Worm (Caenorhabditis elegans) whole organism, L4 larva: Measurements from ENCODE around the gene lrpc-1.

Source experiments
- F37D6.2 ChIP-seq: sonication (generic microtip); optimal IDR thresholded peaks from 2 replicates; lab custom pipeline; 2016; ENCODE audit warnings: mild to moderate bottlenecking, missing genetic modification characterization, missing compliant biosample characterization
- R02D3.7 ChIP-seq: fragments of 150-350 bp; sonication (generic microtip); optimal IDR thresholded peaks from 3 replicates; lab custom pipeline; 2014; ENCODE audit warnings: missing biosample characterization, missing genetic modification characterization
- aly-2 ChIP-seq: sonication (generic microtip); optimal IDR thresholded peaks from 2 replicates; lab custom pipeline; 2018; ENCODE audit warnings: missing biosample characterization, missing genetic modification characterization
- nhr-28 ChIP-seq: fragments of 150-350 bp; optimal IDR thresholded peaks from 2 replicates; lab custom pipeline; 2014; ENCODE audit warnings: missing biosample characterization, missing genetic modification characterization

- TF ChIP-seq R02D3.7 (tag; lab: Kevin White, UChicago) (no peak), aly-2 (tag; lab: Kevin White, UChicago) (no peak), F37D6.2 (tag; lab: Kevin White, UChicago) (no peak), nhr-28 (tag; lab: Kevin White, UChicago) (no peak)
These were observed 28.2 kb downstream of the lrpc-1 start, which contains the start of gene CD4.11 for ce11 chrV:5584833-5585232.
